Worm (Caenorhabditis elegans): Measurements from ENCODE around the gene C16C8.19.

ce11 chrII:3482231-3482630 lies 23.9 kb downstream of the C16C8.19 start, which contains the start of gene smu-2:
- TF ChIP-seq nhr-11 (tag; optimal IDR thresholded peaks at IDR 0.05) (no peak), elt-1 (tag; optimal IDR thresholded peaks at IDR 0.05) (no peak), ztf-11 (tag; optimal IDR thresholded peaks at IDR 0.05) (no peak)
